Fruit fly (Drosophila melanogaster) whole organism: ENCODE results near the gene Pif1A.

ENCODE experiments used
- CG8478 ChIP-seq: fragments of >200 bp; optimal IDR thresholded peaks from 2 replicates; lab custom pipeline; 2018; ENCODE audit warnings: inconsistent platforms
- EcR ChIP-seq, 2 experiments: fragments of >200 bp; optimal IDR thresholded peaks; 2 replicates each; lab custom pipeline; 2017; ENCODE audit warnings: missing biosample characterization in 2 of 2, missing genetic modification characterization in 2 of 2, missing genetic modification reagents in 2 of 2

DNA sequence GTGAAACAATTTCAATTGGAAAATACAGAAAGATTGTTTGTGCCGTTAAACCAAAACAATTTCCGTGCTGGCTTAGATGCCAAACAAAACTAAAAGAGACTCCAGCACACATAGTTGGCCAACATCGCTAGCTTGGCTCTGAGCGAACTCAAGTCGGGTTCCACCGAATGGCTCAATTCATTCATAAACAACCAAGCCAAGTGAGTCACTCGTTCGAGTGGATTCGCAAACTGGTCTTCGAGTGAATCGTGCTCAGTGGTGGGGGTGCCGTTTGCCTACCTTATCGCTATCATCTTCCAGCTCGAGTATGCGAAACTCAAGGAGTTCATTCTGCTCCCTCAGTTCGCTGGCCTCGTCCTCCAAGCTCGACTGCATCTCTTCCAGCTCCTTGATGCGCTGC is 15.5 kb downstream of the Pif1A start:
- TF ChIP-seq CG8478 (lab: Kevin White, UChicago) (no peak), EcR (GFP tag; optimal IDR thresholded peaks at IDR 0.05; lab: Kevin White, UChicago) (no peak)
